Worm (Caenorhabditis elegans) whole organism, early embryonic: ENCODE data around the gene lrch-1.

Experiments
- aly-1 ChIP-seq: sonication (generic microtip); optimal IDR thresholded peaks from 2 replicates; lab custom pipeline; 2016; ENCODE audit warnings: missing genetic modification characterization, missing compliant biosample characterization
- ama-1 ChIP-seq: fragments of 150-350 bp; optimal IDR thresholded peaks from 2 replicates; lab custom pipeline; 2014
- ceh-13 ChIP-seq: fragments of 200-800 bp; sonication (Bioruptor generic); optimal IDR thresholded peaks from 2 replicates; lab custom pipeline; 2018; ENCODE audit warnings: mild to moderate bottlenecking, missing genetic modification characterization, missing compliant biosample characterization
- ets-7 ChIP-seq: sonication (generic microtip); optimal IDR thresholded peaks from 2 replicates; lab custom pipeline; 2016; ENCODE audit warnings: missing genotype, missing genetic modification characterization, missing compliant biosample characterization
- flt-1 ChIP-seq: fragments of 200-800 bp; sonication (Bioruptor generic); IDR thresholded peaks from 2 replicates; pipeline ENCODE4 v1.3.6; 2022; ENCODE audit warnings: missing genetic modification characterization, missing compliant biosample characterization
- hmbx-1 ChIP-seq: sonication (generic microtip); optimal IDR thresholded peaks from 2 replicates; lab custom pipeline; 2016; ENCODE audit warnings: mild to moderate bottlenecking, missing genetic modification characterization, missing compliant biosample characterization
- hnd-1 ChIP-seq: sonication (generic microtip); optimal IDR thresholded peaks from 2 replicates; lab custom pipeline; 2016; ENCODE audit warnings: missing genetic modification characterization, missing compliant biosample characterization
- scrt-1 ChIP-seq: fragments of 200-800 bp; sonication (Bioruptor generic); IDR thresholded peaks from 2 replicates; pipeline ENCODE4 v1.3.6; 2022; ENCODE audit warnings: missing genetic modification characterization, missing compliant biosample characterization
- sea-1 ChIP-seq: fragments of 200-800 bp; sonication (Bioruptor generic); conservative IDR thresholded peaks from 2 replicates; pipeline ENCODE4 v1.3.6; 2022; ENCODE audit warnings: missing genetic modification characterization, missing compliant biosample characterization
- tbx-11 ChIP-seq: fragments of 200-800 bp; sonication (Bioruptor generic); IDR thresholded peaks from 2 replicates; pipeline ENCODE4 v1.3.6; 2022; ENCODE audit warnings: missing genetic modification characterization, missing compliant biosample characterization
- tra-4 ChIP-seq: sonication (generic microtip); optimal IDR thresholded peaks from 2 replicates; lab custom pipeline; 2017; ENCODE audit warnings: missing genetic modification characterization, missing compliant biosample characterization

- TF ChIP-seq ama-1 (lab: Kevin White, UChicago) (no peak), tbx-11 (GFP tag; lab: Robert Waterston, UW) (no peak), hnd-1 (tag; lab: Kevin White, UChicago) (no peak), ets-7 (tag; lab: Kevin White, UChicago) (no peak), aly-1 (tag; lab: Kevin White, UChicago) (no peak), tra-4 (no peak), sea-1 (GFP tag; lab: Robert Waterston, UW) (no peak), scrt-1 (GFP tag; lab: Robert Waterston, UW) (no peak), hmbx-1 (tag; lab: Kevin White, UChicago) (no peak), ceh-13 (GFP tag; lab: Kevin White, UChicago) (no peak), flt-1 (GFP tag; lab: Robert Waterston, UW) (no peak)
Measured at ce11 chrX:6253566-6253898, 37.1 kb upstream of the lrch-1 start.
